Worm (Caenorhabditis elegans): ENCODE results near the gene idpp-15.

ce11 chrIII:8512279-8512942, 12.5 kb upstream of the idpp-15 start:
- no peak for TF ChIP-seq W03F9.2 (tag; optimal IDR thresholded peaks at IDR 0.05)
- no peak for TF ChIP-seq dao-5 (tag; optimal IDR thresholded peaks at IDR 0.05)
- TF ChIP-seq him-1 (tag; optimal IDR thresholded peaks at IDR 0.05) = no peak
